Fruit fly (Drosophila melanogaster) whole organism, embryonic: ENCODE results near the gene Or22c.

ENCODE experiments used
- Bdp1 ChIP-seq: fragments of 200-800 bp; sonication (Bioruptor generic); optimal IDR thresholded peaks from 3 replicates; lab custom pipeline; 2016; ENCODE audit warnings: missing biosample characterization, missing genetic modification characterization
- Bgb ChIP-seq: fragments of 200-800 bp; sonication (Bioruptor generic); IDR thresholded peaks from 2 replicates; pipeline ENCODE4 v1.3.6; 2022; ENCODE audit warnings: missing biosample characterization, missing genetic modification characterization; ENCODE audit not compliant: partially characterized antibody
- Blimp-1 ChIP-seq: fragments of 200-800 bp; sonication (Bioruptor generic); optimal IDR thresholded peaks from 3 replicates; lab custom pipeline; 2018; ENCODE audit warnings: missing biosample characterization, missing genetic modification characterization, mild to moderate bottlenecking, moderate library complexity, missing genetic modification reagents
- CG13296 ChIP-seq: fragments of 200-800 bp; sonication (Bioruptor generic); optimal IDR thresholded peaks from 3 replicates; lab custom pipeline; 2018; ENCODE audit warnings: missing biosample characterization, mild to moderate bottlenecking, missing genetic modification characterization
- CG14050 ChIP-seq: fragments of 200-800 bp; sonication (Bioruptor generic); IDR thresholded peaks from 3 replicates; pipeline ENCODE4 v1.3.6; 2022; ENCODE audit warnings: missing biosample characterization, missing genetic modification characterization
- CG14860 ChIP-seq: fragments of 200-800 bp; sonication (Bioruptor generic); IDR thresholded peaks from 3 replicates; pipeline ENCODE4 v1.3.6; 2022; ENCODE audit warnings: missing biosample characterization, missing genetic modification characterization; ENCODE audit not compliant: partially characterized antibody
- CG17328 ChIP-seq: fragments of 200-800 bp; sonication (Bioruptor generic); IDR thresholded peaks from 2 replicates; pipeline ENCODE4 v1.3.6; 2022; ENCODE audit warnings: missing biosample characterization, missing genetic modification characterization
- CG32767 ChIP-seq: fragments of 200-800 bp; sonication (Bioruptor generic); IDR thresholded peaks from 2 replicates; pipeline ENCODE4 v1.3.6; 2022; ENCODE audit warnings: missing biosample characterization, missing genetic modification characterization
- CG42726 ChIP-seq: fragments of 200-800 bp; sonication (Bioruptor generic); IDR thresholded peaks from 2 replicates; pipeline ENCODE4 v1.3.6; 2022; ENCODE audit warnings: missing biosample characterization, missing genetic modification characterization; ENCODE audit not compliant: partially characterized antibody
- CG4707 ChIP-seq: fragments of 200-800 bp; sonication (Bioruptor generic); optimal IDR thresholded peaks from 2 replicates; lab custom pipeline; 2018; ENCODE audit warnings: missing biosample characterization, mild to moderate bottlenecking, missing genetic modification characterization, moderate library complexity
- CG7839 ChIP-seq: fragments of 200-800 bp; sonication (Bioruptor generic); optimal IDR thresholded peaks from 3 replicates; lab custom pipeline; 2018; ENCODE audit warnings: missing biosample characterization, mild to moderate bottlenecking, missing genetic modification characterization, moderate library complexity
- CG7963 ChIP-seq: fragments of 200-800 bp; sonication (Bioruptor generic); IDR thresholded peaks from 3 replicates; pipeline ENCODE4 v1.3.6; 2022; ENCODE audit warnings: missing biosample characterization, missing genetic modification characterization; ENCODE audit not compliant: partially characterized antibody
- CG8478 ChIP-seq: fragments of >200 bp; optimal IDR thresholded peaks from 2 replicates; lab custom pipeline; 2018
- CG9727 ChIP-seq: fragments of 200-800 bp; sonication (Bioruptor generic); optimal IDR thresholded peaks from 3 replicates; lab custom pipeline; 2017; ENCODE audit warnings: missing biosample characterization, mild to moderate bottlenecking, missing genetic modification characterization
- Deaf1 ChIP-seq: fragments of 200-800 bp; optimal IDR thresholded peaks from 3 replicates; lab custom pipeline; 2019; ENCODE audit warnings: missing biosample characterization, mild to moderate bottlenecking, missing genetic modification characterization, moderate library complexity
- HLH4C ChIP-seq: fragments of 200-800 bp; sonication (Bioruptor generic); IDR thresholded peaks from 3 replicates; pipeline ENCODE4 v1.3.6; 2022; ENCODE audit warnings: missing biosample characterization, missing genetic modification characterization; ENCODE audit not compliant: partially characterized antibody
- Hr3 ChIP-seq: fragments of 200-800 bp; sonication (Bioruptor generic); optimal IDR thresholded peaks from 3 replicates; lab custom pipeline; 2016; ENCODE audit warnings: missing biosample characterization, missing genetic modification characterization
- Med ChIP-seq: fragments of 200-800 bp; sonication (Bioruptor generic); peaks from one replicate; lab custom pipeline; 2016; ENCODE audit warnings: missing biosample characterization, missing genetic modification characterization, mild to moderate bottlenecking, inconsistent platforms, moderate library complexity
- NFAT ChIP-seq: fragments of 200-800 bp; sonication (Bioruptor generic); IDR thresholded peaks from 2 replicates; pipeline ENCODE4 v1.3.6; 2022; ENCODE audit warnings: missing biosample characterization, missing genetic modification characterization
- Scr ChIP-seq: fragments of 200-800 bp; sonication (Bioruptor generic); IDR thresholded peaks from 2 replicates; pipeline ENCODE4 v1.3.6; 2022; ENCODE audit warnings: missing biosample characterization, missing genetic modification characterization; ENCODE audit not compliant: partially characterized antibody
- TFAM ChIP-seq: fragments of 200-800 bp; sonication (Bioruptor generic); optimal IDR thresholded peaks from 2 replicates; lab custom pipeline; 2017; ENCODE audit warnings: missing biosample characterization, missing genetic modification characterization, inconsistent platforms
- amos ChIP-seq: fragments of 200-800 bp; sonication (Bioruptor generic); IDR thresholded peaks from 2 replicates; pipeline ENCODE4 v1.3.6; 2022; ENCODE audit warnings: missing biosample characterization, missing genetic modification characterization; ENCODE audit not compliant: partially characterized antibody
- aop ChIP-seq: fragments of 200-800 bp; sonication (Bioruptor generic); IDR thresholded peaks from 2 replicates; pipeline ENCODE4 v1.3.6; 2022; ENCODE audit warnings: missing biosample characterization, missing genetic modification characterization
- bbx ChIP-seq: fragments of 200-800 bp; sonication (Bioruptor generic); IDR thresholded peaks from 2 replicates; pipeline ENCODE4 v1.3.6; 2022; ENCODE audit warnings: missing biosample characterization, missing genetic modification characterization; ENCODE audit not compliant: partially characterized antibody
- cato ChIP-seq: fragments of 200-800 bp; sonication (Bioruptor generic); optimal IDR thresholded peaks from 2 replicates; lab custom pipeline; 2016; ENCODE audit warnings: missing biosample characterization, missing genetic modification characterization, borderline replicate concordance
- dpn ChIP-seq, 2 experiments: fragments of 200-800 bp; sonication (Bioruptor generic); optimal IDR thresholded peaks; 3 replicates each; lab custom pipeline; 2016; ENCODE audit warnings: missing biosample characterization in 2 of 2, missing genetic modification characterization in 2 of 2
- fu2 ChIP-seq: fragments of 200-800 bp; sonication (Bioruptor generic); optimal IDR thresholded peaks from 2 replicates; lab custom pipeline; 2016; ENCODE audit warnings: missing biosample characterization, missing genetic modification characterization
- gcm ChIP-seq: fragments of 200-800 bp; sonication (Bioruptor generic); optimal IDR thresholded peaks from 2 replicates; lab custom pipeline; 2019; ENCODE audit warnings: missing biosample characterization, mild to moderate bottlenecking, missing genetic modification characterization, moderate library complexity
- hb ChIP-seq: fragments of 200-800 bp; sonication (Bioruptor generic); IDR thresholded peaks from 3 replicates; pipeline ENCODE4 v1.3.6; 2022; ENCODE audit warnings: missing biosample characterization, missing genetic modification characterization; ENCODE audit not compliant: partially characterized antibody
- inv ChIP-seq: fragments of 200-800 bp; sonication (Bioruptor generic); IDR thresholded peaks from 2 replicates; pipeline ENCODE4 v1.3.6; 2022; ENCODE audit warnings: missing biosample characterization, missing genetic modification characterization; ENCODE audit not compliant: partially characterized antibody
- lov ChIP-seq, 2 experiments: fragments of 200-800 bp in 1 of 2; fragments of >200 bp in 1 of 2; sonication (Bioruptor generic) in 1 of 2; IDR thresholded peaks in 1 of 2; optimal IDR thresholded peaks in 1 of 2; 2 replicates in 1 of 2; 3 replicates in 1 of 2; pipeline versions ENCODE4 v1.3.6 to Lab custom; 2017 to 2022; ENCODE audit warnings: missing biosample characterization in 1 of 2, missing genetic modification characterization in 1 of 2
- mld ChIP-seq: fragments of 200-800 bp; sonication (Bioruptor generic); IDR thresholded peaks from 3 replicates; pipeline ENCODE4 v1.3.6; 2022; ENCODE audit warnings: missing biosample characterization, missing genetic modification characterization; ENCODE audit not compliant: partially characterized antibody
- oc ChIP-seq: fragments of 200-800 bp; sonication (Bioruptor generic); optimal IDR thresholded peaks from 2 replicates; lab custom pipeline; 2018; ENCODE audit warnings: missing biosample characterization, mild to moderate bottlenecking, missing genetic modification characterization, moderate library complexity
- onecut ChIP-seq: fragments of 200-800 bp; sonication (Bioruptor generic); IDR thresholded peaks from 2 replicates; pipeline ENCODE4 v1.3.6; 2022; ENCODE audit warnings: missing biosample characterization, missing genetic modification characterization
- pfk ChIP-seq: fragments of 200-800 bp; sonication (Bioruptor generic); optimal IDR thresholded peaks from 2 replicates; lab custom pipeline; 2018; ENCODE audit warnings: missing biosample characterization, mild to moderate bottlenecking, missing genetic modification characterization, moderate library complexity
- scrt ChIP-seq: fragments of 200-800 bp; sonication (Bioruptor generic); optimal IDR thresholded peaks from 2 replicates; lab custom pipeline; 2018; ENCODE audit warnings: missing biosample characterization, mild to moderate bottlenecking, missing genetic modification characterization, moderate library complexity
- sens ChIP-seq: fragments of 200-800 bp; sonication (Bioruptor generic); peaks from one replicate; lab custom pipeline; 2016; ENCODE audit warnings: missing biosample characterization, missing genetic modification characterization
- seq ChIP-seq: fragments of 200-800 bp; sonication (Bioruptor generic); IDR thresholded peaks from 2 replicates; pipeline ENCODE4 v1.3.6; 2022; ENCODE audit warnings: missing biosample characterization, missing genetic modification characterization
- sqz ChIP-seq: fragments of 200-800 bp; sonication (Bioruptor generic); optimal IDR thresholded peaks from 3 replicates; lab custom pipeline; 2018; ENCODE audit warnings: missing biosample characterization, mild to moderate bottlenecking, missing genetic modification characterization
- tap ChIP-seq: fragments of 200-800 bp; optimal IDR thresholded peaks from 3 replicates; lab custom pipeline; 2019; ENCODE audit warnings: missing biosample characterization, mild to moderate bottlenecking, missing genetic modification characterization, moderate library complexity
- tna ChIP-seq: fragments of 200-800 bp; sonication (Bioruptor generic); IDR thresholded peaks from 2 replicates; pipeline ENCODE4 v1.3.6; 2022; ENCODE audit warnings: missing biosample characterization, missing genetic modification characterization; ENCODE audit not compliant: partially characterized antibody
- trem ChIP-seq: fragments of 200-800 bp; optimal IDR thresholded peaks from 3 replicates; lab custom pipeline; 2019; ENCODE audit warnings: missing biosample characterization, mild to moderate bottlenecking, missing genetic modification characterization, moderate library complexity
- vvl ChIP-seq: fragments of 200-800 bp; sonication (Bioruptor generic); IDR thresholded peaks from 2 replicates; pipeline ENCODE4 v1.3.6; 2022; ENCODE audit warnings: missing biosample characterization, missing genetic modification characterization

Gene Or22c

dm6 chr2L:2010335-2011061 lies 43.9 kb upstream of the Or22c start (continued):
- TF ChIP-seq HLH4C, result peak; percentile 76
- peak; percentile 85 for TF ChIP-seq amos (GFP tag; lab: Robert Waterston, UW)
- TF ChIP-seq sqz, result peak; percentile 32
- peak; percentile 99 for TF ChIP-seq Bdp1 (GFP tag; lab: Kevin White, UChicago)
- TF ChIP-seq Bgb (GFP tag; lab: Robert Waterston, UW), result peak; percentile 73; the same call in 1 of the 2 replicates
- no peak for TF ChIP-seq Hr3
- TF ChIP-seq Blimp-1 (GFP tag; lab: Kevin White, UChicago), result peak; percentile 27
- TF ChIP-seq tap (tag; lab: Kevin White, UChicago), result peak; percentile 25
- no peak for TF ChIP-seq TFAM (GFP tag; lab: Kevin White, UChicago)
- no peak for TF ChIP-seq dpn (GFP tag; optimal IDR thresholded peaks at IDR 0.05; lab: Kevin White, UChicago)
- peak; percentile 38; the same call in 1 of the 2 replicates for TF ChIP-seq inv (GFP tag; lab: Robert Waterston, UW)
- TF ChIP-seq CG14860 (GFP tag; lab: Robert Waterston, UW), result peak; percentile 81
- TF ChIP-seq CG32767 (GFP tag; lab: Robert Waterston, UW), result no peak
- peak; percentile 7 for TF ChIP-seq Med (GFP tag; lab: Kevin White, UChicago)
- TF ChIP-seq tna (GFP tag; lab: Robert Waterston, UW), result peak; percentile 71; the same call in 1 of the 2 replicates
- no peak for TF ChIP-seq cato (GFP tag; lab: Kevin White, UChicago)
- peak; percentile 14 for TF ChIP-seq gcm (GFP tag; lab: Kevin White, UChicago)
- TF ChIP-seq sens (GFP tag; lab: Kevin White, UChicago), result peak; percentile 53
- peak; percentile 81 for TF ChIP-seq CG7963 (GFP tag; lab: Robert Waterston, UW)
- TF ChIP-seq, all 482 proteins: peak for 44

dm6 chr2L:2011430-2011829 lies 43.0 kb upstream of the Or22c start:
- TF ChIP-seq oc (tag; lab: Kevin White, UChicago) (no peak), CG8478 (lab: Kevin White, UChicago) (no peak), scrt (GFP tag; lab: Kevin White, UChicago) (peak; percentile 62), onecut (GFP tag; lab: Robert Waterston, UW) (peak; percentile 18; the same call in 1 of the 2 replicates), NFAT (0 out of 2 replicates have a peak, but pooled peaks have one; percentile 14), CG4707 (GFP tag; lab: Kevin White, UChicago) (no peak), CG17328 (GFP tag; lab: Robert Waterston, UW) (0 out of 2 replicates have a peak, but pooled peaks have one; percentile 11), Deaf1 (tag; lab: Kevin White, UChicago) (peak; percentile 94)

- TF ChIP-seq pfk (GFP tag; lab: Kevin White, UChicago) (no peak), trem (no peak), aop (GFP tag; lab: Robert Waterston, UW) (no peak), scrt (GFP tag; lab: Kevin White, UChicago) (no peak), vvl (GFP tag; lab: Robert Waterston, UW) (peak; percentile 8; the same call in 1 of the 2 replicates), hb (GFP tag; lab: Robert Waterston, UW) (no peak), CG13296 (GFP tag; lab: Kevin White, UChicago) (no peak), seq (GFP tag; lab: Robert Waterston, UW) (no peak), Bdp1 (GFP tag; lab: Kevin White, UChicago) (peak; percentile 98), bbx (GFP tag; lab: Robert Waterston, UW) (peak; percentile 68; the same call in 1 of the 2 replicates), CG42726 (GFP tag; lab: Robert Waterston, UW) (peak; percentile 58), mld (GFP tag; lab: Robert Waterston, UW) (0 out of 3 replicates have a peak, but pooled peaks have one; percentile 66), fu2 (GFP tag; lab: Kevin White, UChicago) (no peak), Scr (GFP tag; lab: Robert Waterston, UW) (peak; percentile 56), CG14050 (GFP tag; lab: Robert Waterston, UW) (no peak), CG7839 (tag; lab: Kevin White, UChicago) (no peak), tna (GFP tag; lab: Robert Waterston, UW) (0 out of 2 replicates have a peak, but pooled peaks have one; percentile 7), CG9727 (GFP tag; lab: Kevin White, UChicago) (no peak), lov (optimal IDR thresholded peaks at IDR 0.05; lab: Kevin White, UChicago) (no peak), lov (GFP tag; IDR thresholded peaks at IDR 0.05; lab: Robert Waterston, UW) (no peak), amos (GFP tag; lab: Robert Waterston, UW) (peak; percentile 78; the same call in 1 of the 2 replicates)
Observed at dm6 chr2L:2013057-2013456, 41.3 kb upstream of the Or22c start.
